Worm (Caenorhabditis elegans) whole organism, mixed stage, embryonic: ENCODE data around the gene patr-1.

Experiments used
- blmp-1 ChIP-seq: fragments of 150-350 bp; optimal IDR thresholded peaks from 2 replicates; lab custom pipeline; 2014; ENCODE audit warnings: missing biosample characterization, missing genetic modification characterization
- ceh-43 ChIP-seq: fragments of 200-800 bp; sonication (Bioruptor generic); optimal IDR thresholded peaks from 2 replicates; lab custom pipeline; 2018; ENCODE audit warnings: mild to moderate bottlenecking, missing genetic modification characterization, moderate library complexity, missing compliant biosample characterization
- lsy-2 ChIP-seq: fragments of 150-350 bp; optimal IDR thresholded peaks from 2 replicates; lab custom pipeline; 2014; ENCODE audit warnings: missing biosample characterization, missing genetic modification characterization
- mab-5 ChIP-seq: fragments of 150-350 bp; optimal IDR thresholded peaks from 2 replicates; lab custom pipeline; 2014; ENCODE audit warnings: missing biosample characterization, missing genetic modification characterization
- nhr-12 ChIP-seq: fragments of 150-350 bp; optimal IDR thresholded peaks from 2 replicates; lab custom pipeline; 2014; ENCODE audit warnings: missing biosample characterization, missing genetic modification characterization
- nhr-237 ChIP-seq: fragments of 150-350 bp; optimal IDR thresholded peaks from 2 replicates; lab custom pipeline; 2014; ENCODE audit warnings: missing biosample characterization, missing genetic modification characterization
- nhr-28 ChIP-seq: fragments of 150-350 bp; optimal IDR thresholded peaks from 2 replicates; lab custom pipeline; 2014; ENCODE audit warnings: missing biosample characterization, missing genetic modification characterization
- nhr-76 ChIP-seq: sonication (generic microtip); optimal IDR thresholded peaks from 2 replicates; lab custom pipeline; 2017; ENCODE audit warnings: missing biosample characterization, missing genetic modification characterization
- pha-4 ChIP-seq: fragments of 150-350 bp; optimal IDR thresholded peaks from 2 replicates; lab custom pipeline; 2018; ENCODE audit warnings: missing biosample characterization, missing genetic modification reagents, missing genetic modification characterization
- snpc-4 ChIP-seq: fragments of 150-350 bp; optimal IDR thresholded peaks from 2 replicates; lab custom pipeline; 2014; ENCODE audit warnings: missing biosample characterization, missing genetic modification characterization
- sptf-1 ChIP-seq: sonication (generic microtip); optimal IDR thresholded peaks from 2 replicates; lab custom pipeline; 2017; ENCODE audit warnings: mild to moderate bottlenecking, missing genetic modification characterization, moderate library complexity, missing compliant biosample characterization
- ztf-11 ChIP-seq: fragments of 150-350 bp; optimal IDR thresholded peaks from 2 replicates; lab custom pipeline; 2014; ENCODE audit warnings: missing biosample characterization, missing genetic modification characterization

DNA sequence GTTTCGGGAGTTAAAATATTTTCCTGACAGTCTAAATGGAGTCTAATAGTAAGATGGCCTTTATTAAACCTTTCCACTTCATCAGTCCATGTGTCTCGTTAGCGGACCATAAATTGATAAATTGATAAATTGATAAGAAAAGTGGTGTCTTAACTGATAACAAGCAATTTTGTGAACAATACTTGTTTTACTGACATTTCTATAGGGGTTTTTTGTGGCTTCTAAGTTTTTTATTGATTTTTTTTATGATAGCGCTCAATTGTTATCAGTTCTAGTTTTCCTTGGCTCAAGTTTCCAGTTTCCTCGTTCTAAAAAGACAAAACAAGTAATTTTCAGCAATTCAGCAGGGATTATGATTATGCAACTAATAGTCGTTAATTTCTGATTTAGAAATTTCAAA is 24.7 kb upstream of the patr-1 start, which contains the start of gene F43G6.17:
- TF ChIP-seq sptf-1 (tag; lab: Kevin White, UChicago), result no peak
- no peak for TF ChIP-seq ceh-43 (GFP tag; lab: Kevin White, UChicago)
- TF ChIP-seq nhr-237, result no peak
- TF ChIP-seq blmp-1 (tag; lab: Kevin White, UChicago), result no peak
- no peak for TF ChIP-seq nhr-76
- TF ChIP-seq ztf-11 (tag; lab: Kevin White, UChicago), result no peak
- no peak for TF ChIP-seq lsy-2 (tag; lab: Kevin White, UChicago)
- no peak for TF ChIP-seq pha-4
- TF ChIP-seq nhr-12 (tag; lab: Kevin White, UChicago), result no peak
- no peak for TF ChIP-seq nhr-28 (tag; lab: Kevin White, UChicago)
- no peak for TF ChIP-seq snpc-4
- no peak for TF ChIP-seq mab-5 (tag; lab: Kevin White, UChicago)
